Fruit fly (Drosophila melanogaster): Measurements from ENCODE around the gene Fer1.

Gene Fer1

dm6 chr3R:7091904-7092303 lies 44.1 kb upstream of the Fer1 start (continued):
- TF ChIP-seq gfzf (GFP tag; optimal IDR thresholded peaks at IDR 0.05) = peak; percentile 39
- TF ChIP-seq CG6272 (GFP tag; IDR thresholded peaks at IDR 0.05) = peak; percentile 42; the same call in 1 of the 2 replicates
- peak; percentile 45 for TF ChIP-seq Dek (tag; optimal IDR thresholded peaks at IDR 0.05)
- TF ChIP-seq gt (GFP tag; IDR thresholded peaks at IDR 0.05) = no peak
- TF ChIP-seq CG9932 (GFP tag; IDR thresholded peaks at IDR 0.05) = peak; percentile 23; the same call in 1 of the 2 replicates
- TF ChIP-seq CG5953 (GFP tag; IDR thresholded peaks at IDR 0.05) = no peak
- no peak for TF ChIP-seq CG43689 (GFP tag; IDR thresholded peaks at IDR 0.05)
- TF ChIP-seq Vsx1 (GFP tag; optimal IDR thresholded peaks at IDR 0.05) = no peak
- TF ChIP-seq gcm (GFP tag; optimal IDR thresholded peaks at IDR 0.05) = peak; percentile 14
- TF ChIP-seq CoRest (tag; optimal IDR thresholded peaks at IDR 0.05) = peak; percentile 60
- TF ChIP-seq schlank (tag; optimal IDR thresholded peaks at IDR 0.05) = no peak
- peak; percentile 84 for TF ChIP-seq Bgb (GFP tag; IDR thresholded peaks at IDR 0.05; ENCODE audit: partially characterized antibody)
- peak; percentile 40 for TF ChIP-seq grau (tag; optimal IDR thresholded peaks at IDR 0.05)
- TF ChIP-seq unpg (GFP tag; optimal IDR thresholded peaks at IDR 0.05) = peak; percentile 34
- no peak for TF ChIP-seq Meics (GFP tag; optimal IDR thresholded peaks at IDR 0.05)
- TF ChIP-seq jumu (GFP tag; optimal IDR thresholded peaks at IDR 0.05) = peak; percentile 10
- peak; percentile 24 for TF ChIP-seq CG12744 (GFP tag; optimal IDR thresholded peaks at IDR 0.05)
- no peak for TF ChIP-seq ase (GFP tag; IDR thresholded peaks at IDR 0.05)
- TF ChIP-seq HHEX (GFP tag; optimal IDR thresholded peaks at IDR 0.05) = no peak
- peak; percentile 73; the same call in 1 of the 3 replicates for TF ChIP-seq CG2199 (GFP tag; IDR thresholded peaks at IDR 0.05)
- TF ChIP-seq gsb-n (tag; optimal IDR thresholded peaks at IDR 0.05) = no peak
- TF ChIP-seq CG11504 (tag; optimal IDR thresholded peaks at IDR 0.05) = peak; percentile 65
- peak; percentile 43 for TF ChIP-seq CG3847 (GFP tag; IDR thresholded peaks at IDR 0.05)
- TF ChIP-seq Ssrp (tag; optimal IDR thresholded peaks at IDR 0.05) = no peak
- TF ChIP-seq Gsc (GFP tag; IDR thresholded peaks at IDR 0.05) = no peak
- TF ChIP-seq mam (GFP tag; optimal IDR thresholded peaks at IDR 0.05) = peak; percentile 47
- TF ChIP-seq lab (GFP tag; optimal IDR thresholded peaks at IDR 0.05) = no peak
- peak; percentile 86 for TF ChIP-seq Sry-δ (GFP tag; optimal IDR thresholded peaks at IDR 0.05)
- TF ChIP-seq Adf1 (GFP tag; IDR thresholded peaks at IDR 0.05) = no peak
- TF ChIP-seq Atf6 (GFP tag; IDR thresholded peaks at IDR 0.05) = no peak
- peak; percentile 58 for TF ChIP-seq CG2120 (GFP tag; optimal IDR thresholded peaks at IDR 0.05)
- peak; percentile 58; the same call in 2 of the 3 replicates for TF ChIP-seq zen2 (GFP tag; IDR thresholded peaks at IDR 0.05; ENCODE audit: partially characterized antibody)
- peak; percentile 81 for TF ChIP-seq amos (GFP tag; IDR thresholded peaks at IDR 0.05; ENCODE audit: partially characterized antibody)
- no peak for TF ChIP-seq ind (GFP tag; optimal IDR thresholded peaks at IDR 0.05)
- TF ChIP-seq gsb (GFP tag; IDR thresholded peaks at IDR 0.05) = no peak
- no peak for TF ChIP-seq sens-2 (GFP tag; IDR thresholded peaks at IDR 0.05)
- TF ChIP-seq Rfx (GFP tag; IDR thresholded peaks at IDR 0.05) = peak; percentile 43; the same call in 1 of the 2 replicates
- TF ChIP-seq esg (GFP tag; conservative IDR thresholded peaks at IDR 0.05) = no peak
- TF ChIP-seq Gug (GFP tag; IDR thresholded peaks at IDR 0.05) = no peak
- TF ChIP-seq en (GFP tag; optimal IDR thresholded peaks at IDR 0.05) = no peak
- TF ChIP-seq dan (GFP tag; IDR thresholded peaks at IDR 0.05) = no peak
- TF ChIP-seq slp2 (GFP tag; optimal IDR thresholded peaks at IDR 0.05) = peak; percentile 33
- TF ChIP-seq Six4 (GFP tag; optimal IDR thresholded peaks at IDR 0.05) = peak; percentile 4
- TF ChIP-seq CG6175 (GFP tag; IDR thresholded peaks at IDR 0.05) = no peak
- TF ChIP-seq Dip3 (GFP tag; optimal IDR thresholded peaks at IDR 0.05) = no peak
- TF ChIP-seq CG9817 (tag; optimal IDR thresholded peaks at IDR 0.05) = peak; percentile 22
- TF ChIP-seq CG7963 (GFP tag; IDR thresholded peaks at IDR 0.05; ENCODE audit: partially characterized antibody) = 0 out of 3 replicates have a peak, but pooled peaks have one; percentile 39
- no peak; the same call in 1 of the 2 replicates for TF ChIP-seq Xrp1 (GFP tag; IDR thresholded peaks at IDR 0.05)
- peak; percentile 61 for TF ChIP-seq Myb (GFP tag; optimal IDR thresholded peaks at IDR 0.05)
- no peak for TF ChIP-seq CG3726 (GFP tag; IDR thresholded peaks at IDR 0.05)
- TF ChIP-seq Hand (GFP tag; optimal IDR thresholded peaks at IDR 0.05) = no peak

All from whole organism, embryonic.